Worm (Caenorhabditis elegans) whole organism, L4/young adult: ENCODE measurements around the gene fbxa-166.
"Not testable (repeated sequence)": the region's sequence is repeated elsewhere in the genome, so short reads cannot be mapped to it uniquely, and the experiment has no call there.

Experiments used
- W03F9.2 ChIP-seq: fragments of 150-350 bp; optimal IDR thresholded peaks from 2 replicates; lab custom pipeline; 2014; ENCODE audit warnings: missing biosample characterization, missing genetic modification characterization
- dao-5 ChIP-seq: sonication (generic microtip); optimal IDR thresholded peaks from 2 replicates; lab custom pipeline; 2016; ENCODE audit warnings: missing genotype, missing genetic modification characterization, moderate library complexity, missing compliant biosample characterization
- him-1 ChIP-seq: sonication (generic microtip); optimal IDR thresholded peaks from 2 replicates; lab custom pipeline; 2016; ENCODE audit warnings: missing genotype, missing genetic modification reagents, missing genetic modification characterization, missing compliant biosample characterization

Gene fbxa-166

DNA sequence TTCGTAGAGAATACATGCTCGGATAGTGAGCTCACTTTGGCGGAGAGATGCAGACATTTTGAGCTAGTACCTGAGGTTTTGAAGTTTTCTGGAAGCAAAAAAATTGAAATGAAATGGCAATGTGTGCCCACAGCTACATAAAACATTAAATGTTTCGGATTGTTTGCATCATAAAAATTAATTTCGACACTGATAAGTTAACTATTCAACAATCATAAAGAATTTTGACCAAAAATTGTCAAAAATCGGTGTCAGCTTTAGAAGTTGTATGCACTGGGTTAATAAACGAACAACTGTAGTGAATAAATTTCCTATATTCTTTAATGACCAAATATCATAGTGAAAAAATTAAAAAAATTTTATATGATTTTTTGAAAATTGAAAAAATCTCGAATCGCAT is at the start of gene fbxa-166:
Gene fbxa-166 (minus strand): TSS at position 101 of the 400 bp plus-strand sequence.
- TF ChIP-seq him-1 (tag; lab: Kevin White, UChicago) (no peak), dao-5 (tag; lab: Kevin White, UChicago) (no peak), W03F9.2 (tag; lab: Kevin White, UChicago) (no peak)

DNA sequence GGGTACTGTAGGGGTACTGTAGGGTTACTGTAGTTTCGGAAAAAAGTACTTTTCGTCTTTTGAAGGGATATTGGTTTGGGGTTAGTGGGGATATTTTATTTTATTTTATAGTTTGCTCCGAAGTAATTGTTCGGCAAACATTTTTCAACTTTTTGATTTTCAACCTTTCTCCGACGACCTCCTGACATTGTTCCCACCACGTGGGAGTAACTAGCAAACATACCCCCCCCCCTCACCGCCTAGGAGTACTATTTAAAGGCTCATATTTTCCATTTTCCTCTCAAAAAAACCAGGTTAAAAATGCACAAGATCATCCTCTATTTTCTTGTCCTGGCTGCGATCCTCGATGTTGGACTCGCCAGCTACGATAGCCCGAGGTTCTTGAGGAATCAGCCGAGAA is 47.2 kb upstream of the fbxa-166 start, which contains the start of gene srlf-29:
Gene srlf-29 (plus strand): TSS at position 301 of the 400 bp plus-strand sequence.
- no peak for TF ChIP-seq dao-5 (tag; lab: Kevin White, UChicago)
- no peak for TF ChIP-seq him-1 (tag; lab: Kevin White, UChicago)
- no peak for TF ChIP-seq W03F9.2 (tag; lab: Kevin White, UChicago)

DNA sequence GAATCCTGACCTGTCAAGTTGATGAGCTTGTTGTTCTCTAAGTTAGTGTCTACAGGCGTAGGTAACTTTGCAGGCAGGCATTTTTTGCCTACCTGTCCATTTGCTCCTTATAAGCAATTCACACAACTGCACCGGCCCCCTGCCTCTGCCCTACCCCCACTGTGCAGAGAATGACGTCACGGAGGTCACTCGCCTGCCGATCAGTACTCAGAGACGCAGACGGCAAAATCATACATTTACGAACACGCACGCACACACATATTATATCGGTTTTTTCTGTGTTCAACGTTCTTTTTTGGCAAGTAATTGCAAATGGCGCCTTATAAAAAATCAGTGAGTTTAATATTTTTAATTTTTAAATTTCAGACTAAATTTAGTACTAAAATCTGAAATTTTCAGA is 44.7 kb upstream of the fbxa-166 start, which contains the start of gene duxl-1:
Gene duxl-1 (plus strand): TSS at position 184 of the 400 bp plus-strand sequence.
- TF ChIP-seq W03F9.2 (tag; lab: Kevin White, UChicago) (no peak), him-1 (tag; lab: Kevin White, UChicago) (no peak)

DNA sequence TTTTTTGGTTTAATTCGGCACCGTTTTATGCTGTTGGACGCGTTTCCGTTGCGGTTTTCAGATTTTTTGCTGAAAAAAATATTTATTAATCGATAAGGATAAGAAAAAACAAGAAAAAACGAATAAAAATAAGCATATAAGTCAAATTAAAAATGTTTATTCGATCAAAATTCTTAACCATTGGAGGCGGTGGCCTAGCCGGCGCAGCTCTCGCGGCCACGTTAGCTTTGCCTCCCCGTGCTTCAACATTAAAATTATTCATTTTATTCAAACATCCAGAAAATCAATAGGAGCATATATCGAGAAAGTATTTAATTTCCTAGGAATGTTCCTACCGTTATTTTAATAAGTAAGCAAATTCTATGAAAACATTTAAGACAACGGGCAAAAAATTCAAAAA is 44.0 kb upstream of the fbxa-166 start, which contains the start of gene ZC204.14:
Gene ZC204.14 (minus strand): TSS at position 69 of the 400 bp plus-strand sequence.
- TF ChIP-seq dao-5 (tag; lab: Kevin White, UChicago) (no peak), him-1 (tag; lab: Kevin White, UChicago) (no peak), W03F9.2 (tag; lab: Kevin White, UChicago) (no peak)

DNA sequence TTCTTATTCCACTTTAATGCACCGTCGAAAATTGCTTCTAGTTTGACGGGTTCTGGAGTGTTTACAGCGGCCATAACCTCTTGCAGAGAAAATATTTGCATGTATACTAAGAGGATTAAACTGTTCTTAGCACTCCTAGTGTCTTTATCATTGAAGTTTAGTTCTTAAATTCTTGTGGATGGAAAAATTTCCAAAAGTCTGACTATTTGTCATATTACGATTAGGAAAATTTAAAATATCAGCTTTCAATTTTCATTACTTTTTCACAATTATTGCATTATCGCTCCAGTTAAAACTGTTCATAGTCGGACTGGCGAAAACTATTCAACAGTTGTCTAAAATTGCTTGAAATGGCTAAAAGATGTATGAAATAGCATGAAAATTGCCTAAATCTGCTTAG is 42.0 kb upstream of the fbxa-166 start, which contains the start of gene ZC204.13:
Gene ZC204.13 (minus strand): TSS at position 101 of the 400 bp plus-strand sequence.
- TF ChIP-seq him-1, dao-5, W03F9.2 (tag; lab: Kevin White, UChicago): not testable (repeated sequence)

DNA sequence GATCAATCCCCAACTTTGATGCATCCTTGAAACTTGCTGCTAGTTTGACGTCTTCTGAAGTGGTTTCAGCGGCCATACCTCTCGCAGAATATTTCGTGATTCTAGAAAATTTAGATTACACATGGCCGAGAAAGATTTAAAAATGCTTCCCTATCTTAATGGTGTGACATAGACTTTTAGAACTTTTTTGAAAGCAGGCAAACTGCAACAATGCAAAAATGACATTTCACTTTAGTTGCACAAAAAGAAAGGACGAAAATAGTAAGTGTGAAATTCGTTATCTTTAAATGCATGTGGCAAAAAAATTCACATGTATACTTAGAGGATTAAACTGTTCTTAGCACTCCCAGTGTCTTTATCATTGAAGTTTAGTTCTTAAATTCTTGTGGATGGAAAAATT is 38.4 kb upstream of the fbxa-166 start, which contains the start of gene ZC204.12:
Gene ZC204.12 (minus strand): TSS at position 101 of the 400 bp plus-strand sequence.
- TF ChIP-seq dao-5 (tag; lab: Kevin White, UChicago): no peak
- no peak for TF ChIP-seq W03F9.2 (tag; lab: Kevin White, UChicago)
- TF ChIP-seq him-1 (tag; lab: Kevin White, UChicago): no peak

DNA sequence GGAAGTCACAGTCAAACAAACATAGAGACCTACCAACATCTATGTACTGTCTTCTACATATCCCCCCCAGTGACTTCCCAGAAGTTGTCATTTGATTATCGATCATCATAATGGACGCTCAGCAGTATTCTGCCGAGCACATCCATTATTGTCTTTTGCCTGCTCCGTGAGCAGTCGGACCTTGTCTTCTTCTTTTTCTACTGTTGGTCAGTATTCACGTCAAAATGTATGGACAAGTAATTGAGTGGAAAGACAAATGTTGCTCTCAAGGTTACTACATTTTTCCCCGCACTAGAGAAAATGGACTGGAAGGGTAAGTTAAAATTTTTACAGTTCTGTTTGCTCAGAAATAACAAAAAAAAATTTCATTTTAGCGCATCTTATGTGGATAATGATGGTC is 36.1 kb upstream of the fbxa-166 start, which contains the start of gene btb-12:
Gene btb-12 (plus strand): TSS at position 301 of the 400 bp plus-strand sequence.
- TF ChIP-seq W03F9.2 (tag; lab: Kevin White, UChicago) (no peak), dao-5 (tag; lab: Kevin White, UChicago) (no peak), him-1 (tag; lab: Kevin White, UChicago) (no peak)

DNA sequence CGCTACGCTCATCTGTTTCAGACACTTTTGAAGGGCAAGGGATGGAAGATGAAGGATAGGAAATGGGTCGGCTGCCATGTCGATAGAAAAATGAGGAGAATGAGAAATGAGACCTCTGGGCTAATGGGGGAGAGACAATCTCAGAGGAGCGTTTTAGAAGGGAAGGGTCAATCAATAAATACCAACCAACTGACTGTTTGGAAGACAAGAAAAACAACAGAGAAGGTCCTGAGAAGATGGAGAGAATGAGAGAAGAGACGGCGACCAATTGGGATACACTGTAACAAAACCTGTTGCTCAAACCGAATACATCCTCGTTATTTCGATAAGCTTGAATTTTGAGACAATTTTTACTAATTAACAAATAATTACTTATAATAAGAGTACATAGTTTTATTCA is 34.5 kb upstream of the fbxa-166 start, which contains the start of gene fbxb-15:
Gene fbxb-15 (minus strand): TSS at position 101 of the 400 bp plus-strand sequence.
- TF ChIP-seq dao-5 (tag; lab: Kevin White, UChicago) (no peak), him-1 (tag; lab: Kevin White, UChicago) (no peak), W03F9.2 (tag; lab: Kevin White, UChicago) (no peak)

DNA sequence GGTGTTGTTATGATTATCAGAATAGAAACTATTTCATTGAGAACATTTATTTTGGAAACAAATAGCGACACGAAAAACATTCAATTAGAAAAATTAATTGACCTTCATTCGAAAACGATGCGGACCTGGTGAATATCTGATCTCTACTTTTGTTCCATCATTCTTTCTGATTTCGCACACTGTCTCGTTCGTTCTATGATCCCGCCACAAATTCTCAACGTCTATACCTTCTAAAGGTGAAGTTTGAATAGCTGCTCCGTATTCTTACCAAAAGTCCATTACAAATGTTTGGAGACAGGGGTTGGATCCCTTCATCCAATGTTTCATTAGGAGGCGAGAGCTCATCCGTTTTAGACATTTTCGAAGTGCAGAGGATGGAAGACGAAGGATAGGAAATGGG is 33.0 kb upstream of the fbxa-166 start, which contains the start of gene fbxb-16:
Gene fbxb-16 (minus strand): TSS at position 101 of the 400 bp plus-strand sequence.
- no peak for TF ChIP-seq W03F9.2 (tag; lab: Kevin White, UChicago)
- TF ChIP-seq dao-5 (tag; lab: Kevin White, UChicago): no peak
- no peak for TF ChIP-seq him-1 (tag; lab: Kevin White, UChicago)

DNA sequence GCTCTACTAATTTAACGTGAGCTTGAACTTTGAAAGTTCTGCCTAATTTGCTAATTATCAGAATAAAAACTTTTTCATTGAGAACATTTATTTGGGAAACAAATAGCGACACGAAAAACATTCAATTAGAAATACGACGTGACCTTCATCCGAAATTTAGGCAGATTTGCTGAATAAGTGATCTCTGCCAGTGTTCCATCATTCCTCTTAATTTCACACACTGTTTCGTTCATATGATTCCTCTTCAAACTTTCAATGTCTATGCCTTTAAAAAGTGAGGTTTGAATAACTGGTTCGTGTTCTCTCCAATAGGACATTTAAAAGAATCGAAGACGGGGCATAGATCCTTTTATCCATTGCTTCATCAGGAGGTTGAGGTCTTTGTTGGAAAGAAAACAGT is 31.7 kb upstream of the fbxa-166 start, which contains the start of gene fbxb-20:
Gene fbxb-20 (minus strand): TSS at position 101 of the 400 bp plus-strand sequence.
- TF ChIP-seq dao-5 (tag; lab: Kevin White, UChicago): no peak
- no peak for TF ChIP-seq W03F9.2 (tag; lab: Kevin White, UChicago)
- TF ChIP-seq him-1 (tag; lab: Kevin White, UChicago): no peak

DNA sequence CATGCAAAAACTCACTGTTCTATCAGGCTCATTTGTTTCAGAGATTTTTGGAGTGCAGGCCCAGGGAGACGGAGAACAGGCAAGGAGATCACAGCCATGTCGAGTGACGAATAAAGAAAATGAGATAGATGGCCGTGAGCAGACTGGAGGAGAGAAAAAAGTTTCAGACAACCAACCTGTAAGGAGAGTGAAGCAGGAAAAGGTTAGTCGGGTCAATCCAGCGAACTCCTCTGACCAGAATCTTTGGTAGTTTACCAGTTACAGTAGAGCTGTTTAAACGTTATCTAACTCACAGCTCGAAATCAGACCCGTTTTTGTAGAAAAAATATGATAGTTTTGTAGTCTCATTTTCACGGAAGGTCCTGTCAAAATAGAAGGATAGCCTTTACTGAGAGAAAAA is 29.9 kb upstream of the fbxa-166 start, which contains the start of gene fbxb-21:
Gene fbxb-21 (minus strand): TSS at position 101 of the 400 bp plus-strand sequence.
- no peak for TF ChIP-seq W03F9.2 (tag; lab: Kevin White, UChicago)
- TF ChIP-seq dao-5 (tag; lab: Kevin White, UChicago): no peak
- no peak for TF ChIP-seq him-1 (tag; lab: Kevin White, UChicago)

DNA sequence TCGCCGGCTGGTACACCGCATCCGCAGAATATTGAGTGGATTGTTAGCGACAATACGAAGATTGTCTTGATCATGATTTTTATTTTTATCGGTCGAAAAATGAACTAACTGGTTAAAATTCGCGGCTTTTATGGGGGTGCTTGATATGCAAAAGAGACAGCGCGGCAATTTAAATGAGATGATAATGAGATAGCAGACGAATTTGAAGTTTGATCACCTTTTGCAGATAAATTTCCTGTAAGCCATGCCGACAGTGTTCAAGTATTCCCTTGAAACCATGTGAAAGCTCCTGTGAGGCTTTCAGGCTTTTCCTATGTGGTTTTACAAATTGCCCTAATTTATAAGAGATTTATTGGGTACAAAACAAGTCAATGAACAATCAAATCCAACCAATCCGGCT is 27.4 kb upstream of the fbxa-166 start, which contains the start of gene ZC204.17:
Gene ZC204.17 (minus strand): TSS at position 101 of the 400 bp plus-strand sequence.
- TF ChIP-seq him-1 (tag; lab: Kevin White, UChicago) (no peak), dao-5 (tag; lab: Kevin White, UChicago) (no peak), W03F9.2 (tag; lab: Kevin White, UChicago) (no peak)

DNA sequence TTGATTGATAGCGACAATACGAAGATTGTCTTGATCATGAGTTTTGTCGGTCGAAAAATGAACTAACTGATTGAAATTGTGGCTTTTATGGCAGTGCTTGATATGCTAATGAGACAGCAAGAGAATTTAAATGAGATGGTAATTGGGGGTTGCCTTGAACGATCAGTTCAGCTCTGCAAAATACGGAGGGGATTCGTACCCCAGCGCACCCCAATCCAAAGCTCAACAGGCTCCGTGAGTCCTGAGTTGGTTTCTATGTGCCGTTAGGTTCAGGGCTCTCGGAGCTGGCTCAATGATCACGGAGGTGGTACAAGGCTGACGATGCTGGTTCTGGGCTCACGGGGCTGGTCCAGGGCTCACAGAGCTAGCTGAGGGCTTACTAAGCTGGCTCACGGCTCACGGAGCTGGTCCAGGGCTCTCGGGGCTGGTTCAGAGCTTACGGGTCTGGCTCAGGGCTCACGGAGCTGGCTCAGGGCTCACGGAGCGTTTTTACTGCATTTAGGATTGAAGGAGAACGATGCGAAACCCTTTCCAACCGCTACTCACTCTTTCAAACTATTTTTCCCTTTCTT is 26.0 kb upstream of the fbxa-166 start, which contains the start of gene ZC204.6:
Gene ZC204.6 (minus strand): TSS at position 51 of the 572 bp plus-strand sequence.
- TF ChIP-seq him-1 (tag; lab: Kevin White, UChicago) (no peak), dao-5 (tag; lab: Kevin White, UChicago) (no peak), W03F9.2 (tag; lab: Kevin White, UChicago) (no peak)
